Worm (Caenorhabditis elegans) whole organism, L4 larva: ENCODE results near the gene his-6.

Experiments used
- F26F4.8 ChIP-seq: fragments of 200-800 bp; sonication (Bioruptor generic); conservative IDR thresholded peaks from 2 replicates; pipeline ENCODE4 v1.3.6; 2022; ENCODE audit warnings: missing genetic modification characterization, missing compliant biosample characterization
- R02D3.7 ChIP-seq: fragments of 150-350 bp; sonication (generic microtip); optimal IDR thresholded peaks from 3 replicates; lab custom pipeline; 2014; ENCODE audit warnings: missing biosample characterization, missing genetic modification characterization
- T20F7.1 ChIP-seq: fragments of 200-800 bp; sonication (Bioruptor generic); optimal IDR thresholded peaks from 2 replicates; lab custom pipeline; 2018; ENCODE audit warnings: mild to moderate bottlenecking, missing genetic modification characterization, missing compliant biosample characterization
- Y105C5A.15 ChIP-seq: fragments of 200-800 bp; sonication (Bioruptor generic); IDR thresholded peaks from 2 replicates; pipeline ENCODE4 v1.3.6; 2022; ENCODE audit warnings: missing genetic modification characterization, missing compliant biosample characterization
- Y48G9A.11 ChIP-seq: fragments of 200-800 bp; sonication (Bioruptor generic); IDR thresholded peaks from 2 replicates; pipeline ENCODE4 v1.3.6; 2022; ENCODE audit warnings: missing genetic modification reagents, missing genetic modification characterization, missing compliant biosample characterization
- ZK337.2 ChIP-seq: fragments of 200-800 bp; sonication (Bioruptor generic); IDR thresholded peaks from 2 replicates; pipeline ENCODE4 v1.3.6; 2022; ENCODE audit warnings: missing genetic modification reagents, missing genetic modification characterization, missing compliant biosample characterization
- ZK546.5 ChIP-seq, 2 experiments: sonication (generic microtip); optimal IDR thresholded peaks; 2 replicates each; lab custom pipeline; 2017; ENCODE audit warnings: missing biosample characterization in 2 of 2, missing genetic modification characterization in 2 of 2
- aha-1 ChIP-seq: fragments of 150-350 bp; peaks from one replicate; lab custom pipeline; 2014; ENCODE audit warnings: missing biosample characterization, missing genetic modification characterization
- aly-2 ChIP-seq: sonication (generic microtip); optimal IDR thresholded peaks from 2 replicates; lab custom pipeline; 2018; ENCODE audit warnings: missing biosample characterization, missing genetic modification characterization
- ama-1 ChIP-seq: fragments of 150-350 bp; optimal IDR thresholded peaks from 2 replicates; lab custom pipeline; 2014; ENCODE audit warnings: inconsistent platforms, mixed read lengths
- arid-1 ChIP-seq: fragments of 200-800 bp; sonication (Bioruptor generic); conservative IDR thresholded peaks from 2 replicates; pipeline ENCODE4 v1.3.6; 2022; ENCODE audit warnings: missing genetic modification reagents, missing genetic modification characterization, missing compliant biosample characterization
- attf-4 ChIP-seq: sonication (generic microtip); optimal IDR thresholded peaks from 3 replicates; lab custom pipeline; 2017; ENCODE audit warnings: missing biosample characterization, missing genetic modification characterization
- ceh-28 ChIP-seq: fragments of 150-350 bp; optimal IDR thresholded peaks from 2 replicates; lab custom pipeline; 2014; ENCODE audit warnings: missing biosample characterization, missing genetic modification reagents, missing genetic modification characterization
- ceh-32 ChIP-seq: sonication (generic microtip); optimal IDR thresholded peaks from 2 replicates; lab custom pipeline; 2016; ENCODE audit warnings: mild to moderate bottlenecking, missing genetic modification characterization, missing compliant biosample characterization; ENCODE audit not compliant: poor library complexity
- ceh-82 ChIP-seq: sonication (generic microtip); optimal IDR thresholded peaks from 2 replicates; lab custom pipeline; 2017; ENCODE audit warnings: missing biosample characterization, missing genetic modification characterization
- ces-1 ChIP-seq: fragments of 150-350 bp; sonication (generic microtip); optimal IDR thresholded peaks from 4 replicates; lab custom pipeline; 2014; ENCODE audit warnings: missing biosample characterization, missing genetic modification reagents, missing genetic modification characterization
- cey-2 ChIP-seq: sonication (generic microtip); optimal IDR thresholded peaks from 3 replicates; lab custom pipeline; 2017; ENCODE audit warnings: missing genetic modification characterization, mild to moderate bottlenecking, missing compliant biosample characterization, antibody characterized with exemption, borderline replicate concordance; ENCODE audit not compliant: insufficient read depth
- ctbp-1 ChIP-seq: fragments of 200-800 bp; sonication (Bioruptor generic); IDR thresholded peaks from 2 replicates; pipeline ENCODE4 v1.3.6; 2022; ENCODE audit warnings: missing genetic modification reagents, missing genetic modification characterization, missing compliant biosample characterization
- daf-16 ChIP-seq, 3 experiments: sonication (generic microtip); optimal IDR thresholded peaks; 2 replicates each; lab custom pipeline; 2016 to 2017; ENCODE audit warnings: missing genetic modification characterization in 3 of 3, missing genetic modification reagents in 3 of 3, mild to moderate bottlenecking in 2 of 3, missing compliant biosample characterization in 2 of 3, missing biosample characterization in 1 of 3, moderate library complexity in 1 of 3
- daf-8 ChIP-seq: fragments of 200-800 bp; sonication (Bioruptor generic); IDR thresholded peaks from 2 replicates; pipeline ENCODE4 v1.3.6; 2022; ENCODE audit warnings: missing genetic modification characterization, missing compliant biosample characterization
- dmd-6 ChIP-seq: fragments of 200-800 bp; sonication (Bioruptor generic); IDR thresholded peaks from 2 replicates; pipeline ENCODE4 v1.3.6; 2022; ENCODE audit warnings: missing genetic modification reagents, missing genetic modification characterization, missing compliant biosample characterization
- dmd-8 ChIP-seq: fragments of 200-800 bp; sonication (Bioruptor generic); IDR thresholded peaks from 2 replicates; pipeline ENCODE4 v1.3.6; 2022; ENCODE audit warnings: missing genetic modification characterization, missing compliant biosample characterization
- dpl-1 ChIP-seq: fragments of 150-350 bp; optimal IDR thresholded peaks from 2 replicates; lab custom pipeline; 2014; ENCODE audit warnings: missing biosample characterization, missing genetic modification reagents, missing genetic modification characterization
- dve-1 ChIP-seq: sonication (generic microtip); optimal IDR thresholded peaks from 2 replicates; lab custom pipeline; 2017; ENCODE audit warnings: antibody characterized with exemption, mild to moderate bottlenecking, missing genetic modification characterization, missing compliant biosample characterization; ENCODE audit not compliant: insufficient read depth
- fkh-10 ChIP-seq: fragments of 150-350 bp; optimal IDR thresholded peaks from 2 replicates; lab custom pipeline; 2014; ENCODE audit warnings: missing biosample characterization, missing genetic modification reagents, missing genetic modification characterization
- gei-8 ChIP-seq: fragments of 200-800 bp; sonication (Bioruptor generic); optimal IDR thresholded peaks from 2 replicates; lab custom pipeline; 2018; ENCODE audit warnings: mild to moderate bottlenecking, missing genetic modification characterization, missing compliant biosample characterization
- hif-1 ChIP-seq, 2 experiments: sonication (generic microtip); optimal IDR thresholded peaks; 2 replicates each; lab custom pipeline; 2016 to 2017; ENCODE audit warnings: missing compliant biosample characterization in 2 of 2, missing genetic modification characterization in 2 of 2, missing genetic modification reagents in 2 of 2, missing genotype in 2 of 2, mild to moderate bottlenecking in 1 of 2
- hlh-30 ChIP-seq: sonication (generic microtip); optimal IDR thresholded peaks from 2 replicates; lab custom pipeline; 2017; ENCODE audit warnings: antibody characterized with exemption, mild to moderate bottlenecking, missing genetic modification characterization, missing compliant biosample characterization; ENCODE audit not compliant: insufficient read depth
- hmg-1.1 ChIP-seq: fragments of 200-800 bp; sonication (Bioruptor generic); IDR thresholded peaks from 2 replicates; pipeline ENCODE4 v1.3.6; 2022; ENCODE audit warnings: missing genetic modification reagents, missing genetic modification characterization, missing compliant biosample characterization
- lin-29 ChIP-seq: fragments of 200-800 bp; sonication (Bioruptor generic); IDR thresholded peaks from 2 replicates; pipeline ENCODE4 v1.3.6; 2022; ENCODE audit warnings: missing genetic modification reagents, missing genetic modification characterization, missing compliant biosample characterization
- lsy-2 ChIP-seq, 2 experiments: fragments of 150-350 bp in 1 of 2; sonication (generic microtip) in 1 of 2; optimal IDR thresholded peaks; 2 replicates each; lab custom pipeline; 2014 to 2017; ENCODE audit warnings: missing biosample characterization in 2 of 2, missing genetic modification characterization in 2 of 2
- madf-5 ChIP-seq, 2 experiments: fragments of 200-800 bp; sonication (Bioruptor generic); IDR thresholded peaks; 2 replicates each; pipeline ENCODE4 v1.3.6; 2022; ENCODE audit warnings: missing compliant biosample characterization in 2 of 2, missing genetic modification characterization in 2 of 2
- mdt-29 ChIP-seq: fragments of 200-800 bp; sonication (Bioruptor generic); IDR thresholded peaks from 2 replicates; pipeline ENCODE4 v1.3.6; 2022; ENCODE audit warnings: missing genetic modification reagents, missing genetic modification characterization, missing compliant biosample characterization
- mep-1 ChIP-seq: fragments of 150-350 bp; sonication (generic microtip); optimal IDR thresholded peaks from 3 replicates; lab custom pipeline; 2014; ENCODE audit warnings: missing biosample characterization, missing genetic modification characterization
- mes-2 ChIP-seq: sonication (generic microtip); optimal IDR thresholded peaks from 2 replicates; lab custom pipeline; 2016; ENCODE audit warnings: missing genotype, mild to moderate bottlenecking, missing genetic modification characterization, missing compliant biosample characterization; ENCODE audit not compliant: poor library complexity, severe bottlenecking
- mxl-3 ChIP-seq: fragments of 200-800 bp; sonication (Bioruptor generic); optimal IDR thresholded peaks from 2 replicates; lab custom pipeline; 2018; ENCODE audit warnings: mild to moderate bottlenecking, missing genetic modification characterization, missing compliant biosample characterization
- nhr-10 ChIP-seq: fragments of 150-350 bp; optimal IDR thresholded peaks from 2 replicates; lab custom pipeline; 2014; ENCODE audit warnings: missing biosample characterization, missing genetic modification characterization
- nhr-102 ChIP-seq: sonication (generic microtip); optimal IDR thresholded peaks from 2 replicates; lab custom pipeline; 2016; ENCODE audit warnings: mild to moderate bottlenecking, missing genetic modification characterization, moderate library complexity, missing compliant biosample characterization
- nhr-11 ChIP-seq: fragments of 150-350 bp; optimal IDR thresholded peaks from 2 replicates; lab custom pipeline; 2014; ENCODE audit warnings: missing biosample characterization, missing genetic modification characterization
- nhr-111 ChIP-seq: fragments of 200-800 bp; sonication (Bioruptor generic); optimal IDR thresholded peaks from 2 replicates; lab custom pipeline; 2018; ENCODE audit warnings: mild to moderate bottlenecking, missing genetic modification characterization, missing compliant biosample characterization
- nhr-237 ChIP-seq: sonication (generic microtip); optimal IDR thresholded peaks from 2 replicates; lab custom pipeline; 2017; ENCODE audit warnings: missing biosample characterization, missing genetic modification characterization
- nhr-6 ChIP-seq: fragments of 150-350 bp; optimal IDR thresholded peaks from 2 replicates; lab custom pipeline; 2014; ENCODE audit warnings: missing biosample characterization, missing genetic modification characterization
- nhr-76 ChIP-seq: fragments of 150-350 bp; optimal IDR thresholded peaks from 2 replicates; lab custom pipeline; 2014; ENCODE audit warnings: missing biosample characterization, missing genetic modification characterization
- pqm-1 ChIP-seq: sonication (generic microtip); optimal IDR thresholded peaks from 2 replicates; lab custom pipeline; 2017; ENCODE audit warnings: missing biosample characterization, missing genetic modification characterization
- rbr-2 ChIP-seq: sonication (generic microtip); optimal IDR thresholded peaks from 2 replicates; lab custom pipeline; 2016; ENCODE audit warnings: missing genotype, missing genetic modification characterization, missing compliant biosample characterization
- vab-7 ChIP-seq: fragments of 200-800 bp; sonication (Bioruptor generic); IDR thresholded peaks from 2 replicates; pipeline ENCODE4 v1.3.6; 2022; ENCODE audit warnings: missing genetic modification reagents, missing genetic modification characterization, missing compliant biosample characterization
- zfp-3 ChIP-seq: fragments of 200-800 bp; sonication (Bioruptor generic); conservative IDR thresholded peaks from 2 replicates; pipeline ENCODE4 v1.3.6; 2022; ENCODE audit warnings: missing genetic modification reagents, missing genetic modification characterization, missing compliant biosample characterization
- zip-2 ChIP-seq: fragments of 150-350 bp; optimal IDR thresholded peaks from 2 replicates; lab custom pipeline; 2014; ENCODE audit warnings: missing biosample characterization, missing genetic modification characterization

Gene his-6

ce11 chrV:8507324-8507723, 27.5 kb downstream of the his-6 start, which contains the start of gene ZK994.6:
Gene ZK994.6 (minus strand): TSS chrV:8507424.
- TF ChIP-seq nhr-10 (tag; lab: Kevin White, UChicago): no peak
- no peak for TF ChIP-seq Y48G9A.11 (GFP tag; lab: Robert Waterston, UW)

ce11 chrV:8500348-8500747, 34.4 kb downstream of the his-6 start:
- TF ChIP-seq nhr-111 (GFP tag; lab: Kevin White, UChicago) (peak; percentile 100), dmd-6 (GFP tag; lab: Robert Waterston, UW) (peak; percentile 92; the same call in 1 of the 2 replicates), zfp-3 (GFP tag; lab: Robert Waterston, UW) (peak; percentile 93), hmg-1.1 (GFP tag; lab: Robert Waterston, UW) (peak; percentile 99), nhr-6 (tag; lab: Kevin White, UChicago) (peak; percentile 82), F26F4.8 (GFP tag; lab: Robert Waterston, UW) (peak; percentile 100), nhr-76 (tag; lab: Kevin White, UChicago) (no peak), pqm-1 (no peak), zip-2 (tag; lab: Kevin White, UChicago) (peak; percentile 66), mep-1 (tag; lab: Kevin White, UChicago) (peak; percentile 93), attf-4 (peak; percentile 86), Y105C5A.15 (GFP tag; lab: Robert Waterston, UW) (peak; percentile 100), cey-2 (tag; lab: Kevin White, UChicago) (no peak), nhr-102 (tag; lab: Kevin White, UChicago) (peak; percentile 97), nhr-237 (tag; lab: Kevin White, UChicago) (no peak), madf-5 (GFP tag; IDR thresholded peaks at IDR 0.05; lab: Robert Waterston, UW) (peak in 1 of 2 experiments; percentile 99), dve-1 (tag; lab: Kevin White, UChicago) (peak; percentile 90), mxl-3 (GFP tag; lab: Kevin White, UChicago) (peak; percentile 95), hif-1 (tag; optimal IDR thresholded peaks at IDR 0.05; lab: Kevin White, UChicago) (peak; percentile 81), ZK546.5 (tag; optimal IDR thresholded peaks at IDR 0.05; lab: Kevin White, UChicago) (no peak), rbr-2 (peak; percentile 96), ceh-28 (no peak), vab-7 (GFP tag; lab: Robert Waterston, UW) (peak; percentile 99), aly-2 (tag; lab: Kevin White, UChicago) (peak; percentile 97), ces-1 (GFP tag; lab: Kevin White, UChicago) (peak; percentile 74), ZK337.2 (GFP tag; lab: Robert Waterston, UW) (peak; percentile 98), T20F7.1 (GFP tag; lab: Kevin White, UChicago) (peak; percentile 87), lin-29 (GFP tag; lab: Robert Waterston, UW) (peak; percentile 96), ama-1 (no peak), daf-16 (GFP tag; optimal IDR thresholded peaks at IDR 0.05; lab: Kevin White, UChicago) (peak; percentile 96 to 98), daf-16 (tag; optimal IDR thresholded peaks at IDR 0.05; lab: Kevin White, UChicago) (peak; percentile 84), nhr-10 (tag; lab: Kevin White, UChicago) (peak; percentile 54), dpl-1 (peak; percentile 76), nhr-11 (peak; percentile 4), ceh-32 (tag; lab: Kevin White, UChicago) (peak; percentile 87), gei-8 (GFP tag; lab: Kevin White, UChicago) (peak; percentile 100), mdt-29 (GFP tag; lab: Robert Waterston, UW) (peak; percentile 96), mes-2 (tag; lab: Kevin White, UChicago) (peak; percentile 96), ctbp-1 (GFP tag; lab: Robert Waterston, UW) (peak; percentile 99), ceh-82 (tag; lab: Kevin White, UChicago) (peak; percentile 48), aha-1 (peak; percentile 98), R02D3.7 (tag; lab: Kevin White, UChicago) (peak; percentile 72), dmd-8 (GFP tag; lab: Robert Waterston, UW) (peak; percentile 100), hlh-30 (tag; lab: Kevin White, UChicago) (peak; percentile 70), arid-1 (peak; percentile 99), fkh-10 (GFP tag; lab: Kevin White, UChicago) (no peak), Y48G9A.11 (GFP tag; lab: Robert Waterston, UW) (peak; percentile 95), daf-8 (GFP tag; lab: Robert Waterston, UW) (peak; percentile 98), lsy-2 (tag; optimal IDR thresholded peaks at IDR 0.05; lab: Kevin White, UChicago) (peak; percentile 72 to 86)
